Worm (Caenorhabditis elegans): ENCODE results near the gene M142.8.

DNA sequence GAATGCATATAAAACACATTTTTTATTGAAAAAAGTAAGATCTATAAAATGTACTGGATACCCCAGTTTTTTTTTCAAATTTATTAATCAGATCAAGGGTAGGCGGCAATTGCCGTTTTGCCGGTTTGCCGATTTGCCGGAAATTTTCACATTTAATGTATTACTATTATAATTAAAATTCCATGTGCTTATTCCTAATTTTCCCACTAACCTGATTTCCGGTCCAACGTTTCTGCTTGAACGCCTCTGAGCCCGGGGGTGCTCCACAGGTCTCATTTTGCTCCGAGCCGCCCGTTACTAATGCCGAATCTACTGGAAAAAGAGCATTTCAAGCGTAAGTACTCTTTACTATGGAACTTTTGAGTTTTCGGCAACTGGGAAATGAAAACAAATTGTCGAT is 36.2 kb downstream of the M142.8 start, which contains the start of gene dhc-4:
- no peak for TF ChIP-seq fos-1 (tag; optimal IDR thresholded peaks at IDR 0.05)
- no peak for TF ChIP-seq ama-1 (optimal IDR thresholded peaks at IDR 0.05)
- TF ChIP-seq aly-2 (tag; optimal IDR thresholded peaks at IDR 0.05) = no peak
- no peak for TF ChIP-seq nhr-12 (tag; optimal IDR thresholded peaks at IDR 0.05)
- TF ChIP-seq nhr-23 (tag; optimal IDR thresholded peaks at IDR 0.05) = no peak
- no peak for TF ChIP-seq snpc-4 (tag; optimal IDR thresholded peaks at IDR 0.05)
- no peak for TF ChIP-seq egl-27 (tag; optimal IDR thresholded peaks at IDR 0.05)
- no peak for TF ChIP-seq lin-11 (tag; optimal IDR thresholded peaks at IDR 0.05)
- TF ChIP-seq nhr-21 (tag; optimal IDR thresholded peaks at IDR 0.05) = no peak
- TF ChIP-seq alr-1 (tag; optimal IDR thresholded peaks at IDR 0.05) = no peak

All from whole organism, L2 larva.